Fruit fly (Drosophila melanogaster) S2 (cell line): ENCODE results near the gene CG11379.

Experiments used
- CG8478 ChIP-seq: fragments of >200 bp; optimal IDR thresholded peaks from 2 replicates; lab custom pipeline; 2018
- CTCF ChIP-seq, 2 experiments: fragments of >200 bp; optimal IDR thresholded peaks; 2 replicates each; lab custom pipeline; 2018

DNA sequence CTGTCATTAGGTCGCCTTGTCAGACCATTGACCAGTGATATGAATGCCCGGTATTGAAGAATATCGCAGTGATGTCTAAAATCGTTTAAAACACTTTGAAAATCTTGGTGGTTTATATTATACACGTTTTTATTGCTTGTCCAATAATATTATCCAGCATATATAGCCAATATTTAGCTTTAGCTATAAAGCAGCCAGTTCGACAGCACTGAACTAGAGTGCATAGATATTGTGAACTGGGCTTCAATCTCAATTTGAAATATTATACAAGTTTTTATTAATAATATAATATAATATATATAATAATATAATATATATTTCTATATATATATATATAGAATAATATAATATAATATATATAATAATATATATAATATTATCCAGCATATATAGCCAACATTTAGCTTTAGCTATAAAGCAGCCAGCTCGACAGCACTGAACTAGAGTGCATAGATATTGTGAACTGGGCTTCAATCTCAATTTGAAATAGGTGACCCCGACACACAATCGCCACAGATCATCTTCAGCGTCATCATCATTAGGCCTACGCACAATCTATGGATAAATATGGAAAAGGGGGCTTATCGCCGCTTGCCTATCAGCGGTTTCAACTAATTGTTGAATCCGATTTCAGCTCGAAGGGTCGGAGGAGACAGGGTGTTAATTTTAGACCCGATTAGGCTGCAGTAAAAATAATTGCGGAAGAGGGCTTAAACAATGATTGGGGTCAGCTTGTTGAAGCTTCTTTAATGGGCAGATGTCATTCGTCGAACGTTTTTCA, 37.2 kb upstream of the CG11379 start:
- TF ChIP-seq CG8478 (lab: Kevin White, UChicago) (no peak), CTCF (optimal IDR thresholded peaks at IDR 0.05; lab: Kevin White, UChicago) (no peak)
